Worm (Caenorhabditis elegans): ENCODE measurements around the gene ZC204.14.

DNA sequence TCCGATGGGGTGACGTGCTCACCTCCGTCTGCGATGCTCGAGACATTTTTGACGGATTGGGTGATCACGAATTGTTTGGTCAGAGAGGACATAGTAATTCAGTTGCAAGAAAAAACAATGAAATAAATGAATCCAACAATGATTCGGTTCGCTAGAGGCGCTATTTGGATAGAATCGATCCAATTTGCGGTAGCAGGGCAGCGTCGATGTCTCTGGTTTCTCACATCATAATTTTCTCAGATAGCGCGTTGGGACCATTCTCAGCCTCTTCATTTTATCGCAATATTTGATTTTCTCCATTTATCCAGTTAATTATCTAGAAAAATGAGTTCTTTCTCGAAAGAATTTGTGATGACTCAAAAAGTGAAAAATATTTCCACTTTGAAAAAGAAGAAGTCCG, 43.6 kb upstream of the ZC204.14 start, which contains the start of gene sdz-18:
- TF ChIP-seq nhr-76 (tag; optimal IDR thresholded peaks at IDR 0.05): no peak
- TF ChIP-seq lin-39 (tag; optimal IDR thresholded peaks at IDR 0.05): no peak
- TF ChIP-seq ztf-11 (tag; optimal IDR thresholded peaks at IDR 0.05): no peak
- TF ChIP-seq nhr-11 (tag; optimal IDR thresholded peaks at IDR 0.05): no peak
- TF ChIP-seq lsy-2 (tag; optimal IDR thresholded peaks at IDR 0.05): no peak
- no peak for TF ChIP-seq lin-15B (tag; optimal IDR thresholded peaks at IDR 0.05)
- no peak for TF ChIP-seq ama-1 (optimal IDR thresholded peaks at IDR 0.05)
- no peak for TF ChIP-seq nhr-84 (tag; optimal IDR thresholded peaks at IDR 0.05)
- no peak for TF ChIP-seq elt-3 (tag; optimal IDR thresholded peaks at IDR 0.05)

All from whole organism, L1 larva.